Worm (Caenorhabditis elegans) whole organism, L4 larva: Measurements from ENCODE around the gene vab-8.

Experiments
- fkh-10 ChIP-seq: fragments of 150-350 bp; optimal IDR thresholded peaks from 2 replicates; lab custom pipeline; 2014; ENCODE audit warnings: missing biosample characterization, missing genetic modification reagents, missing genetic modification characterization
- hlh-11 ChIP-seq: fragments of 200-800 bp; sonication (Bioruptor generic); optimal IDR thresholded peaks from 2 replicates; lab custom pipeline; 2018; ENCODE audit warnings: mild to moderate bottlenecking, missing genetic modification characterization, missing compliant biosample characterization
- lin-13 ChIP-seq: fragments of 150-350 bp; optimal IDR thresholded peaks from 2 replicates; lab custom pipeline; 2014; ENCODE audit warnings: missing biosample characterization, missing genetic modification reagents, missing genetic modification characterization

DNA sequence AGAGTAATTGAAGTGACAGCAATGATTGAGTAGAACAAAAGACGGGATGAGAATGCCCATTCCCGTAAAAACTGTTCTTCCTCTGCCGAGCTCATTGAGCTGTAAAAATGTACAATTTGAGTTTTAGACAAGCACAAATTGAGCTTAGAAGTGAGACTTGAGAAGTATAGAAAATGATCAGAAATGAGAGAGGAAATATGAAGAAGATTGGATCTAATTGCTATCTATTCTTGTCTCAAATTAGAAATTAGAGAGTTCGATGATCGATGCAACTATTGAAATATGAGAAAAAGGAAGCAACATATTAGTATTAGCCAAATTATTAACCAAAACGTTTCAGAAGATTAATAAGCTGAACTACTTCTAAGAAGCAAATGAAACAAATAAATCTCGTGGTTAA is 43.0 kb upstream of the vab-8 start, which contains the start of gene ZK863.1:
- TF ChIP-seq fkh-10 (GFP tag; lab: Kevin White, UChicago) (no peak), hlh-11 (no peak), lin-13 (GFP tag; lab: Kevin White, UChicago) (no peak)
